Worm (Caenorhabditis elegans): ENCODE data around the gene B0272.4.

Gene B0272.4

DNA sequence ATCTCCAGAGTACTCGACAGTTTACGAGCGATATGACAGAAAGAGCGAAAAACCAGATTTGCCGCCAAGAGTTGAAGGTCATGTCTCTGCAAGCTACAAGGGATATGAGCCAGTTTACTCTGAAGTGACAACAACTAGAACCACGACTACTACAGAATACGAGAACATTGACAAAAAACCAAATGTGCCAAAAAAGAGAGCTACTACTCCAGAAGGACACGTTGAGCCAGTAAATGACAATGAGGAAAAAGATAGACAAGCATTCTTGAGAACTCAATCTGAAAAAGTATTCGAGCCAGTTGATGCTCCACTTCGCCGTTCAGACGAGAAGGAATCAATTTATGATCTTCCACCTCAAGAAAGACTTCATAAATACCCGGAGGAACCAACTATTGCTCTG, 10.9 kb upstream of the B0272.4 start:
- TF ChIP-seq elt-2 (tag; optimal IDR thresholded peaks at IDR 0.05): no peak
- no peak for TF ChIP-seq C04F5.9 (tag; optimal IDR thresholded peaks at IDR 0.05)

DNA sequence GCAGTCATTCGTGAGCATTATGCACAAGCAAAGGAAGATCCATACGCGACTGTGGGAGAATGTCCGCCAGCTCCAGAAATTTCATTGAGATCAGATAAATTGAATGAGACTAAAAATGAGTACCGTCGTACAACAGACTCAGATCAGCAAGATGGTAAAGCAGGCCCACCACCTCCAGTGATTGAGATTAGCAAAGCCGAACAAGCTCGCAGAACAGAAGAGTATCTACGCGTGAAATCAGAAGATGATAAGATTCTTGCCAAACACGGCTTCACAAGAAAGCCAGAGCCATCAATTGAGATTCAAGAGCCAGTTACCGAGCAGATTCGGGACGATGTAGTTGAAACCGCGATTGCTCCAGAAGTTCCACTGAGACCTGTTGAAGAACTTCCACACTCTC, 10.3 kb upstream of the B0272.4 start:
- TF ChIP-seq efl-1 (optimal IDR thresholded peaks at IDR 0.05) (no peak), efl-1 (GFP tag; optimal IDR thresholded peaks at IDR 0.05 in 1 of 2) (peak in 1 of 2 experiments; percentile 90), pag-3 (tag; optimal IDR thresholded peaks at IDR 0.05; ENCODE audit: borderline replicate concordance, insufficient read depth) (no peak), xbp-1 (tag; optimal IDR thresholded peaks at IDR 0.05) (no peak)

DNA sequence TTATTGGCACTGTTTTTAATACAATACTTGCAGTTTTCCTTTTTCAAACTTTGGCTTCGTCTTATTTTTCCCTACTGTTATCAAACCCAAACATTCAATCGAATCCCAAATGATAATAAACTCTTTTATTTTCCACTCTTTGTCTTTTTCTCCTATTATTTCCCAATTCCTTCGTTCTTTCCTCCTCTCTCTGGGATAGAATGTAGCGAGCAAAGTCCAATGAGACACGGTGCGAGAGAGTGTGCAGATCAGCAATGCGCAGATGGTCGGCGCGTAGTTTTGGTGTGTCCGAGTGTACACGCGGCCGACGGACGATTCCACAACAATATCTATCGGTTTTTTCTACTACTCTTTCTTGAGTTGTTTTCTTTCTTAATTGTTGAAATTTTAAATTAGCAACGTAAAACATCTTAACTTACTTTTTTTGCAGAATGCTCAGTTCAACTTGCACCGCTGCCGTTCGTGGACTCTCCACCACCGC, 2.8 kb downstream of the B0272.4 start, which contains the start of gene B0272.3:
Gene B0272.3, plus strand, starts transcription at position 431 of the 481 bp plus-strand sequence.
- no peak for TF ChIP-seq hpl-2 (GFP tag; optimal IDR thresholded peaks at IDR 0.05)
- no peak for TF ChIP-seq nhr-84 (tag; optimal IDR thresholded peaks at IDR 0.05)
- TF ChIP-seq mdl-1 (tag; optimal IDR thresholded peaks at IDR 0.05): peak in 1 of 2 experiments; percentile 59
- no peak for TF ChIP-seq irx-1 (tag; optimal IDR thresholded peaks at IDR 0.05)
- TF ChIP-seq nhr-19 (GFP tag; conservative IDR thresholded peaks at IDR 0.05): no peak; the same call in 1 of the 2 replicates
- peak; percentile 20 for TF ChIP-seq nhr-47 (tag; optimal IDR thresholded peaks at IDR 0.05)
- TF ChIP-seq zag-1 (tag; optimal IDR thresholded peaks at IDR 0.05): no peak
- peak; percentile 56 for TF ChIP-seq nhr-77 (tag; optimal IDR thresholded peaks at IDR 0.05)
- TF ChIP-seq lin-14 (GFP tag; optimal IDR thresholded peaks at IDR 0.05): peak; percentile 83
- peak; percentile 4 to 44 for TF ChIP-seq lsy-2 (tag; optimal IDR thresholded peaks at IDR 0.05)
- no peak for TF ChIP-seq dsc-1 (tag; optimal IDR thresholded peaks at IDR 0.05)
- TF ChIP-seq fos-1 (tag; optimal IDR thresholded peaks at IDR 0.05): no peak
- peak; percentile 95 for TF ChIP-seq nhr-20 (tag; optimal IDR thresholded peaks at IDR 0.05)
- peak; percentile 72 for TF ChIP-seq nhr-71 (tag; optimal IDR thresholded peaks at IDR 0.05)
- peak; percentile 81 for TF ChIP-seq elt-2 (tag; optimal IDR thresholded peaks at IDR 0.05)
- TF ChIP-seq elt-3 (tag; optimal IDR thresholded peaks at IDR 0.05): peak in 5 of 6 experiments; percentile 4 to 54 (median 16)
- no peak for TF ChIP-seq aly-2 (tag; optimal IDR thresholded peaks at IDR 0.05)
- peak; percentile 57 for TF ChIP-seq rnt-1 (tag; optimal IDR thresholded peaks at IDR 0.05)
- no peak for TF ChIP-seq nhr-28 (tag; optimal IDR thresholded peaks at IDR 0.05)
- no peak for TF ChIP-seq jun-1 (tag; optimal IDR thresholded peaks at IDR 0.05)
- TF ChIP-seq fkh-10 (GFP tag; optimal IDR thresholded peaks at IDR 0.05): no peak
- no peak for TF ChIP-seq hlh-17 (GFP tag; optimal IDR thresholded peaks at IDR 0.05; ENCODE audit: borderline replicate concordance)
- no peak for TF ChIP-seq sox-4 (tag; optimal IDR thresholded peaks at IDR 0.05)
- TF ChIP-seq xbp-1 (tag; optimal IDR thresholded peaks at IDR 0.05): peak; percentile 36
- TF ChIP-seq ama-1 (optimal IDR thresholded peaks at IDR 0.05): no peak
- peak; percentile 32 for TF ChIP-seq tbx-2 (tag; optimal IDR thresholded peaks at IDR 0.05)
- TF ChIP-seq nhr-76 (tag; optimal IDR thresholded peaks at IDR 0.05): no peak
- no peak for TF ChIP-seq aha-1 (tag; optimal IDR thresholded peaks at IDR 0.05)
- peak in 1 of 3 experiments; percentile 29 for TF ChIP-seq ceh-82 (tag; optimal IDR thresholded peaks at IDR 0.05)
- TF ChIP-seq nhr-90 (tag; optimal IDR thresholded peaks at IDR 0.05; ENCODE audit: poor library complexity): peak; percentile 51
- no peak for TF ChIP-seq egl-13 (tag; optimal IDR thresholded peaks at IDR 0.05)
- TF ChIP-seq sup-37 (GFP tag; optimal IDR thresholded peaks at IDR 0.05): no peak
- TF ChIP-seq swsn-7 (tag; optimal IDR thresholded peaks at IDR 0.05): peak; percentile 38
- peak; percentile 25 for TF ChIP-seq skn-1 (tag; optimal IDR thresholded peaks at IDR 0.05)
- TF ChIP-seq C34B4.2 (tag; optimal IDR thresholded peaks at IDR 0.05): no peak
- peak in 1 of 2 experiments; percentile 68 for TF ChIP-seq lin-35 (GFP tag; optimal IDR thresholded peaks at IDR 0.05)
- no peak for TF ChIP-seq grh-1 (GFP tag; IDR thresholded peaks at IDR 0.05)
- TF ChIP-seq pag-3 (tag; optimal IDR thresholded peaks at IDR 0.05; ENCODE audit: borderline replicate concordance, insufficient read depth): no peak
- TF ChIP-seq nhr-85 (tag): peak; percentile 85
- no peak for TF ChIP-seq hlh-4 (tag; optimal IDR thresholded peaks at IDR 0.05)
- TF ChIP-seq mep-1 (tag; optimal IDR thresholded peaks at IDR 0.05): peak; percentile 36
- peak; percentile 44 for TF ChIP-seq ztf-4 (tag; optimal IDR thresholded peaks at IDR 0.05)
- TF ChIP-seq blmp-1 (tag; optimal IDR thresholded peaks at IDR 0.05): peak; percentile 63
- TF ChIP-seq efl-1 (optimal IDR thresholded peaks at IDR 0.05): no peak
- TF ChIP-seq efl-1 (GFP tag; optimal IDR thresholded peaks at IDR 0.05 in 1 of 2): no peak
- peak in 1 of 3 experiments; percentile 20 for TF ChIP-seq dpl-1 (GFP tag; optimal IDR thresholded peaks at IDR 0.05)
- TF ChIP-seq zip-4 (GFP tag; optimal IDR thresholded peaks at IDR 0.05): no peak

Measured in whole organism, L1 larva.